Fruit fly (Drosophila melanogaster): ENCODE results near the gene CG5510.
A peak's percentile ranks its signal among the peaks of the same experiment; 100 is the strongest.

Gene CG5510

dm6 chr3R:24151924-24152809, 17.2 kb downstream of the CG5510 start, which contains the start of the genes p38a and CG6178 (continued):
- peak; percentile 97 for TF ChIP-seq CG6163 (GFP tag; IDR thresholded peaks at IDR 0.05)
- TF ChIP-seq CG6808 (GFP tag; optimal IDR thresholded peaks at IDR 0.05) = peak; percentile 95
- TF ChIP-seq spab (GFP tag; optimal IDR thresholded peaks at IDR 0.05) = peak; percentile 96
- peak; percentile 95 for TF ChIP-seq Hr4 (GFP tag; optimal IDR thresholded peaks at IDR 0.05)
- TF ChIP-seq fd85E (GFP tag; optimal IDR thresholded peaks at IDR 0.05) = peak; percentile 72
- peak; percentile 88 for TF ChIP-seq cyc (GFP tag; optimal IDR thresholded peaks at IDR 0.05)
- TF ChIP-seq CG34406 (GFP tag; optimal IDR thresholded peaks at IDR 0.05) = peak; percentile 99
- TF ChIP-seq Eip78C (GFP tag) = peak; percentile 97
- peak; percentile 87 for TF ChIP-seq fd59A (GFP tag; optimal IDR thresholded peaks at IDR 0.05)
- peak; percentile 72 for TF ChIP-seq Ets21C (GFP tag; optimal IDR thresholded peaks at IDR 0.05)
- peak; percentile 81 for TF ChIP-seq Eip93F (GFP tag; optimal IDR thresholded peaks at IDR 0.05)
- TF ChIP-seq Eip75B (GFP tag; optimal IDR thresholded peaks at IDR 0.05) = peak; percentile 86
- TF ChIP-seq Sox15 (GFP tag; optimal IDR thresholded peaks at IDR 0.05) = peak; percentile 94
- peak; percentile 91 for TF ChIP-seq Sox14 (GFP tag; optimal IDR thresholded peaks at IDR 0.05)
- peak; percentile 98 for TF ChIP-seq CG11294 (GFP tag; IDR thresholded peaks at IDR 0.05)
- peak; percentile 95 to 98 for TF ChIP-seq ss (GFP tag; optimal IDR thresholded peaks at IDR 0.05)
- peak; percentile 96 for TF ChIP-seq Lpt (GFP tag; optimal IDR thresholded peaks at IDR 0.05)
- TF ChIP-seq Blimp-1 (GFP tag; optimal IDR thresholded peaks at IDR 0.05) = peak; percentile 95
- peak; percentile 89 for TF ChIP-seq pdm3 (GFP tag; optimal IDR thresholded peaks at IDR 0.05)
- TF ChIP-seq CG4318 (GFP tag; optimal IDR thresholded peaks at IDR 0.05) = peak; percentile 99
- TF ChIP-seq Gug (GFP tag; IDR thresholded peaks at IDR 0.05) = peak; percentile 98
- TF ChIP-seq eg (GFP tag; IDR thresholded peaks at IDR 0.05) = peak; percentile 98
- TF ChIP-seq Hr38 (GFP tag; optimal IDR thresholded peaks at IDR 0.05) = no peak
- TF ChIP-seq CG9139 (GFP tag; optimal IDR thresholded peaks at IDR 0.05) = peak; percentile 96
- peak; percentile 97 for TF ChIP-seq CG10669 (GFP tag; optimal IDR thresholded peaks at IDR 0.05)
- peak; percentile 96 for TF ChIP-seq CG3919 (GFP tag; optimal IDR thresholded peaks at IDR 0.05)
- peak; percentile 98 for TF ChIP-seq acj6 (GFP tag; optimal IDR thresholded peaks at IDR 0.05)
- peak; percentile 98 for TF ChIP-seq dsx (GFP tag; optimal IDR thresholded peaks at IDR 0.05; ENCODE audit: poor library complexity, severe bottlenecking)
- peak; percentile 91 for TF ChIP-seq Met (GFP tag; optimal IDR thresholded peaks at IDR 0.05)
- TF ChIP-seq CG7368 (GFP tag; optimal IDR thresholded peaks at IDR 0.05) = peak; percentile 95

DNA sequence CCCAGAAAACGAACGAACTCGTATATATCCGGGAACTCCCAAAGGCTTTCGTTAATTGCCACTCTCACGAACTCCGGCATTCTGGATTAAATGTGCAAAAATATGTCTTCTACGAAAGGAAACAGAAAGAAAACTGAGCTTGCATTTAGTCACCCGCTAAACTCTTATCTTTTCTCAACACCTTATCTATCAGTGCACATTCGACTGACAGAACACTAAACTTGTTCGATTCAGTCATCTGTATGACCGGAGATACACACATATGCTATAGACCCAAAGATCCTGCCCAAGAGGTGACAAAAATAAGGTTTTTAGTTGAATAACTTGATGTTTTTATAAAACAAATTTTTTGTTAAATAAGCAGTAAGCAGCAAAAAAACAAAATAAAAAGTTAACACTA, 19.3 kb downstream of the CG5510 start, which contains the start of gene p38c:
TSS of gene p38c (minus strand) at position 101 of the 400 bp plus-strand sequence.
- TF ChIP-seq Sox15 (GFP tag; optimal IDR thresholded peaks at IDR 0.05) (no peak), CG16779 (tag; optimal IDR thresholded peaks at IDR 0.05) (no peak), CG3032 (tag; optimal IDR thresholded peaks at IDR 0.05) (no peak), Lpt (GFP tag; optimal IDR thresholded peaks at IDR 0.05) (no peak)

dm6 chr3R:24148838-24149237, 20.5 kb downstream of the CG5510 start, which contains the start of gene Slimp:
Slimp (minus strand) TSS chr3R:24148967.
- TF ChIP-seq dsx (GFP tag; optimal IDR thresholded peaks at IDR 0.05; ENCODE audit: poor library complexity, severe bottlenecking) (no peak), CG31627 (GFP tag; optimal IDR thresholded peaks at IDR 0.05) (peak; percentile 27), salr (GFP tag; optimal IDR thresholded peaks at IDR 0.05) (no peak), Hr4 (GFP tag; optimal IDR thresholded peaks at IDR 0.05) (peak; percentile 46), CG1621 (tag; optimal IDR thresholded peaks at IDR 0.05) (no peak), acj6 (GFP tag; optimal IDR thresholded peaks at IDR 0.05) (peak; percentile 42), Eip78C (GFP tag) (peak; percentile 83), fkh (GFP tag; optimal IDR thresholded peaks at IDR 0.05) (no peak), achi (GFP tag; optimal IDR thresholded peaks at IDR 0.05) (peak; percentile 26), cyc (GFP tag; optimal IDR thresholded peaks at IDR 0.05) (no peak), Met (GFP tag; optimal IDR thresholded peaks at IDR 0.05) (peak; percentile 43), Ets96B (tag; optimal IDR thresholded peaks at IDR 0.05) (peak; percentile 3), CG34406 (GFP tag; optimal IDR thresholded peaks at IDR 0.05) (peak; percentile 10), CG8119 (GFP tag; IDR thresholded peaks at IDR 0.05) (0 out of 3 replicates have a peak, but pooled peaks have one; percentile 15), CG10631 (GFP tag; optimal IDR thresholded peaks at IDR 0.05) (peak; percentile 15), CG11762 (GFP tag; optimal IDR thresholded peaks at IDR 0.05; ENCODE audit: insufficient read depth) (no peak), CG11902 (GFP tag; optimal IDR thresholded peaks at IDR 0.05) (no peak), OdsH (GFP tag; optimal IDR thresholded peaks at IDR 0.05) (peak; percentile 33), CG8632 (GFP tag; optimal IDR thresholded peaks at IDR 0.05) (no peak), topi (GFP tag; optimal IDR thresholded peaks at IDR 0.05) (peak; percentile 29), esn (GFP tag; optimal IDR thresholded peaks at IDR 0.05) (peak; percentile 55)
